Worm (Caenorhabditis elegans): ENCODE measurements around the gene B0546.5.

Gene B0546.5

DNA sequence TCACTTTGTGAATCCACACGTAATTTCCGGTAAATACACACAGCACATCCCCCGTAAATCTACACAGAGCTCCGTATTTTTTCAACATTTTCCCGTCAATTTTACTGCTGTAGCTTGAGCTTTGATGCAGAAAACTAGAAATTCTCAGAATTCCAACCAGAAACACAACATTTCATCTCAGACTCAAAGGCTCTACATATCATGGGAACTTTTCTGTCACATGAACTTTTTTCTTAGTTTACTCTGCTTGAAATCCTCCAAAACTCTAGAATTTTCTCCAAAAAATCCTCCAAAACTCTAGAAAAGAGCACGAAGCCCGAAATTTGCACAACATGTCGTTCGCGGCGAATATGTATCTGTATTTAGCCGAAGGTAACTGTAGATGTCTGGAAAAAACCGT lies 26.7 kb downstream of the B0546.5 start, which contains the start of gene Y55H10A.2:
TSS of gene Y55H10A.2 (plus strand) at position 301 of the 400 bp plus-strand sequence.
- no peak for TF ChIP-seq ceh-39 (tag; optimal IDR thresholded peaks at IDR 0.05)
- no peak for TF ChIP-seq ceh-43 (GFP tag; optimal IDR thresholded peaks at IDR 0.05)
- TF ChIP-seq nhr-237 (tag; optimal IDR thresholded peaks at IDR 0.05) = no peak
- TF ChIP-seq sem-2 (GFP tag; optimal IDR thresholded peaks at IDR 0.05) = no peak
- no peak for TF ChIP-seq mep-1 (tag; optimal IDR thresholded peaks at IDR 0.05)
- TF ChIP-seq pha-4 (tag; optimal IDR thresholded peaks at IDR 0.05) = no peak
- no peak for TF ChIP-seq elt-1 (tag; optimal IDR thresholded peaks at IDR 0.05; ENCODE audit: borderline replicate concordance, insufficient read depth)
- no peak for TF ChIP-seq hlh-1 (tag; optimal IDR thresholded peaks at IDR 0.05)
- TF ChIP-seq ham-2 (GFP tag; optimal IDR thresholded peaks at IDR 0.05) = no peak
- TF ChIP-seq flh-1 (GFP tag; optimal IDR thresholded peaks at IDR 0.05) = no peak
- no peak for TF ChIP-seq sptf-1 (tag; optimal IDR thresholded peaks at IDR 0.05)

DNA sequence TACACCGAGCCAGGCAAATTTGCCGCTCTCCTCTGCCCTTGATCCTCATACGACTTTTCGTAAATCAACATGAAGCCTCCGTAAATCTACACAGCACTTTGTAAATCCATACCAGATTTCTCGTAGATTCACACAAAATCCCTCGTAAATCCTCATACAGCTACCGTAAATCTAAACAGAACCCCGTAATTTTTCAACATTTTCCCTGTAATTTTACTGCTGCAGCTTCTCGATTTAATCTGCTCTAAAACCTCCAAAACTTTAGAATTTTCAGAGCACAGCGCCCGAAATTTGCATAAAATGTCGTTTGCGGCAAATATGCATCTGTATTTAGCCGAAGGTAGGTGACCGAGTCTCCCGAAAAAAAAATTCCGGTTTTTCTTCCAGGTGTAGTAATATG lies 35.1 kb downstream of the B0546.5 start, which contains the start of gene F42A6.1:
TSS of gene F42A6.1 (plus strand) at position 301 of the 400 bp plus-strand sequence.
- TF ChIP-seq sem-2 (GFP tag; optimal IDR thresholded peaks at IDR 0.05) = no peak

DNA sequence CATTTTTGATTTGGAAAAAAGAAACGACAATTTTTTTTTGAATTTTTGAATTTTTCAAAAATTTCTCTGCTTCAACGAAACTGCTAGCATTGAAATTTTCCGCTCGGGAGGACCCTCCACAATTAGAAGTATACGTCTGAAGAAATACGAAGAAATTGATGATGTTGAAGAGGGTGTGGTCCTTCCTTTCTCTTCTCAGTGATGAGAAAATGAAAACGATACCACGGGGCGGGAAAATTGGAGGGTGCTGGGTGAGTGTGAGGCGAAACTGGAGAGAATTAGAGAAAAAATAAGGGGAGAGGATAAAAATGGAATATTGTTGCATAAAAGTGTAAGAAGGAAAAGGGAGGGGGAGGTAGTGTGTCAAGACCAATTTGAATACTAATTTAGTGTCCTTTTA lies 37.9 kb downstream of the B0546.5 start:
- no peak for TF ChIP-seq pha-4 (tag; optimal IDR thresholded peaks at IDR 0.05)
- peak; percentile 11 for TF ChIP-seq ces-1 (GFP tag; optimal IDR thresholded peaks at IDR 0.05)

DNA sequence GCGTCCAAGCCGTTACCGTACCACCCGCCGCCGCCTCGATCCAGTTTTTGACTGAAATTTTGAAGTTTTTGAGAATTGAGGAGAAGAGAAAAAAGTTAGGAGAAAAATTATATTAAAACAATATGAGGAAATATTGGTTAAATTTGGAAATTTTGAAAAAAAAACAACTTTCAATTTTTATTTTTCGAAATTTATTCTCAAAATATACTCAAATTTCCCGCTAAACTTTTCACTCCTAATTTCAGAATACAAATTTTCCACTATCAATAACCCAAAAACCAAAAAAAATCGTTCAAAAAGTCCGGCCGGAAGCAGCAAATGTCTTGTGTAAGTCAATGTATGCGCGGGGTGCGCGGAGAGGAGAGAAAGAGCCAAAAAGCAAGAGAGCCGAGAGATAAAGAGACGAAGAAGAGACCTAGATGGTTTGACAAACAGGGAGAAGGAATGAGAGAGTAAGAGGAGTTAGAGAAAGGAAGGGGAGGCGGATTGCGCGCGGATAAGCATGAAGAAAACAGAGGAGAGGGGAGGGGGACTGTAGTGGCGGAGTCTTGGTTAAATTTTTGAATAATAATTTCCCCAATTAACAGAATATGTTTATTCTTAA lies 39.8 kb downstream of the B0546.5 start, which contains the start of gene elks-1:
TSS of gene elks-1 (minus strand) at position 51 of the 604 bp plus-strand sequence.
- TF ChIP-seq pha-4 (tag; optimal IDR thresholded peaks at IDR 0.05) (no peak), mep-1 (tag; optimal IDR thresholded peaks at IDR 0.05) (peak; percentile 32), zip-8 (tag; optimal IDR thresholded peaks at IDR 0.05) (no peak), lin-32 (GFP tag; optimal IDR thresholded peaks at IDR 0.05) (no peak), ces-1 (GFP tag; optimal IDR thresholded peaks at IDR 0.05) (peak; percentile 66), sem-2 (GFP tag; optimal IDR thresholded peaks at IDR 0.05) (no peak), lin-13 (tag; optimal IDR thresholded peaks at IDR 0.05) (no peak), snpc-4 (tag; optimal IDR thresholded peaks at IDR 0.05) (no peak), nhr-76 (tag; optimal IDR thresholded peaks at IDR 0.05) (no peak), elt-1 (tag; optimal IDR thresholded peaks at IDR 0.05; ENCODE audit: borderline replicate concordance, insufficient read depth) (no peak), blmp-1 (tag; optimal IDR thresholded peaks at IDR 0.05) (no peak), ceh-39 (tag; optimal IDR thresholded peaks at IDR 0.05) (peak; percentile 5), nhr-237 (tag; optimal IDR thresholded peaks at IDR 0.05) (peak; percentile 15), unc-62 (GFP tag; optimal IDR thresholded peaks at IDR 0.05) (no peak), elt-3 (tag; optimal IDR thresholded peaks at IDR 0.05) (no peak), unc-120 (tag; optimal IDR thresholded peaks at IDR 0.05; ENCODE audit: poor library complexity, severe bottlenecking) (peak; percentile 3), ceh-43 (GFP tag; optimal IDR thresholded peaks at IDR 0.05) (no peak), ztf-11 (tag; optimal IDR thresholded peaks at IDR 0.05) (no peak), cnd-1 (tag; optimal IDR thresholded peaks at IDR 0.05) (no peak), mls-2 (tag; optimal IDR thresholded peaks at IDR 0.05) (peak; percentile 8), hlh-1 (tag; optimal IDR thresholded peaks at IDR 0.05) (peak; percentile 16), nhr-2 (tag; optimal IDR thresholded peaks at IDR 0.05) (no peak), nhr-12 (tag; optimal IDR thresholded peaks at IDR 0.05) (no peak), ceh-83 (GFP tag; optimal IDR thresholded peaks at IDR 0.05) (no peak), ham-2 (GFP tag; optimal IDR thresholded peaks at IDR 0.05) (peak; percentile 38), bed-3 (GFP tag; optimal IDR thresholded peaks at IDR 0.05) (no peak)

DNA sequence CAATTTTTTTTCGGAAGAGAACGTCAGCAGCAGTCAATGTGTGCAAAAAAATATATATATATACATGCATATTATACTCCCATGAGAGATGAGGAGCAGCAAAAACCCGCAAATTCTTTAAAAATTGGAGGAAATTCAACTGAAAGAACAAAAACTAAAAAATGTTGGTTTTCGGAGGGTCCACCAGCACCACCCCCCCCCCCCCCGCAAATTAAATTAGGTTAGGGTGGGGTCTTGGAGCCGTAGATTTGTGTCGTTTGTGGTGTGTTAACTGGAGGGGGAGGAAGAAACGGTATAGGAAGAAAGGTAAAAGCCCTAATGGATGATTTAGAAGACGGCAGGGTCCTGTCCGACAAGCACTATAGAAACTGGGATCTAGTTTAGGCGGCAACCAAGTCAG lies 41.6 kb downstream of the B0546.5 start:
- TF ChIP-seq nhr-237 (tag; optimal IDR thresholded peaks at IDR 0.05) = no peak

DNA sequence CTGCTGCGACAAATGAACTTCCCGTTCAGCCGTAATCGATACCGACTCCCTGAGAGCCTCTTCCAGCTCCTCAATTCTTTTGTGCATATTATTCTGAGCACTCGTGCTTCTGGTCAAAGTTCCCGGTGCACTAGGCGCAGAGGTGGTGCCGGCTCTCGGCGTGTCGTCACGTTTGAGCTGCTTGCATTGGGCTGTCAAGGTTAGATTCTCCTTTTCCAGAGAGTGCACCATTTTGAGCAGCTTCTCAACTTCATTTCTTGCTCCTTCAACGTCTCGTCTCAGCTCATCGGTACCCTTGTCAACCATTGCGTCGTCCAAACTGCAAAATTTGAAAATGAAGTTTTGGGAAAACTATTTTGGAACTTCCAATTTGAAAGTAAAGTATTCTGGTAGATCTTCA lies 44.4 kb downstream of the B0546.5 start:
- no peak for TF ChIP-seq nhr-12 (tag; optimal IDR thresholded peaks at IDR 0.05)
- no peak for TF ChIP-seq pha-4 (tag; optimal IDR thresholded peaks at IDR 0.05)
- TF ChIP-seq sptf-1 (tag; optimal IDR thresholded peaks at IDR 0.05) = no peak
- TF ChIP-seq lin-13 (tag; optimal IDR thresholded peaks at IDR 0.05) = no peak
- no peak for TF ChIP-seq hlh-1 (tag; optimal IDR thresholded peaks at IDR 0.05)
- no peak for TF ChIP-seq ceh-43 (GFP tag; optimal IDR thresholded peaks at IDR 0.05)
- TF ChIP-seq snpc-4 (tag; optimal IDR thresholded peaks at IDR 0.05) = no peak
- TF ChIP-seq ceh-39 (tag; optimal IDR thresholded peaks at IDR 0.05) = no peak
- TF ChIP-seq unc-120 (tag; optimal IDR thresholded peaks at IDR 0.05; ENCODE audit: poor library complexity, severe bottlenecking) = no peak
- TF ChIP-seq mab-5 (tag; optimal IDR thresholded peaks at IDR 0.05) = no peak
- TF ChIP-seq ces-1 (GFP tag; optimal IDR thresholded peaks at IDR 0.05) = no peak
- TF ChIP-seq ceh-83 (GFP tag; optimal IDR thresholded peaks at IDR 0.05) = no peak
- no peak for TF ChIP-seq mls-2 (tag; optimal IDR thresholded peaks at IDR 0.05)
- no peak for TF ChIP-seq M03D4.4 (tag; optimal IDR thresholded peaks at IDR 0.05)
- TF ChIP-seq elt-1 (tag; optimal IDR thresholded peaks at IDR 0.05; ENCODE audit: borderline replicate concordance, insufficient read depth) = no peak
- TF ChIP-seq elt-3 (tag; optimal IDR thresholded peaks at IDR 0.05) = no peak
- TF ChIP-seq lin-32 (GFP tag; optimal IDR thresholded peaks at IDR 0.05) = no peak

Data from whole organism, mixed stage, embryonic.